Worm (Caenorhabditis elegans) whole organism, midembryonic: ENCODE data around the gene his-74.

Experiments used
- T22C8.4 ChIP-seq: fragments of 200-800 bp; sonication (Bioruptor generic); IDR thresholded peaks from 2 replicates; pipeline ENCODE4 v1.3.6; 2022; ENCODE audit warnings: missing genetic modification characterization, missing compliant biosample characterization
- cog-1 ChIP-seq: sonication (generic microtip); optimal IDR thresholded peaks from 2 replicates; lab custom pipeline; 2016; ENCODE audit warnings: missing genetic modification characterization, missing compliant biosample characterization
- flt-1 ChIP-seq: fragments of 200-800 bp; sonication (Bioruptor generic); IDR thresholded peaks from 2 replicates; pipeline ENCODE4 v1.3.6; 2022; ENCODE audit warnings: missing genetic modification characterization, missing compliant biosample characterization
- klf-2 ChIP-seq: fragments of 200-800 bp; sonication (Bioruptor generic); conservative IDR thresholded peaks from 2 replicates; pipeline ENCODE4 v1.3.6; 2022; ENCODE audit warnings: missing genetic modification reagents, missing genetic modification characterization, missing compliant biosample characterization
- med-1 ChIP-seq: sonication (generic microtip); optimal IDR thresholded peaks from 2 replicates; lab custom pipeline; 2017; ENCODE audit warnings: missing genetic modification characterization, mild to moderate bottlenecking, missing compliant biosample characterization, antibody characterized with exemption, missing genetic modification reagents; ENCODE audit not compliant: insufficient read depth
- ref-1 ChIP-seq: fragments of 200-800 bp; sonication (Bioruptor generic); conservative IDR thresholded peaks from 2 replicates; pipeline ENCODE4 v1.3.6; 2022; ENCODE audit warnings: missing genetic modification reagents, missing genetic modification characterization, missing compliant biosample characterization
- tab-1 ChIP-seq: fragments of 200-800 bp; sonication (Bioruptor generic); IDR thresholded peaks from 2 replicates; pipeline ENCODE4 v1.3.6; 2022; ENCODE audit warnings: missing genetic modification characterization, missing compliant biosample characterization
- ztf-23 ChIP-seq: fragments of 200-800 bp; sonication (Bioruptor generic); IDR thresholded peaks from 2 replicates; pipeline ENCODE4 v1.3.6; 2022; ENCODE audit warnings: missing genetic modification reagents, missing genetic modification characterization, missing compliant biosample characterization
- ztf-29 ChIP-seq: fragments of 200-800 bp; sonication (Bioruptor generic); IDR thresholded peaks from 2 replicates; pipeline ENCODE4 v1.3.6; 2022; ENCODE audit warnings: missing genetic modification reagents, missing genetic modification characterization, missing compliant biosample characterization

The his-74 gene

DNA sequence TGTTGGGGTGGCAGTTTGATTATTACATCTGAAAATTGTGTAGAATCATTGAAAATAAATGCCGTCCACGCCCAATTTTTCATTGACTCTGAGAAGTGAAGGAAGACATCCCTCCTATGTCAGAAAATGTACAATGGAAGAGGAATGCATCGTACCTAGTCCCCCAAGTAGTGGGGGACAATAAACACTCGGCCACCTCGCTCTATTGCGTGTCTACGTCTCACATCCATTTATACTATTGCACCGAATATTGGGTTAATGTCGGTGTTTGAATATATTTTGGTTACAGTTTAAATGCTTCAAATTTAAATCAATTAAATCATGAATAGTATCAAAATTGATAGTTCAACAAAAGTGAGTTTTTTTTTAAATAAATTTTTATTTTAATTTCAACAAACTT, 10.5 kb downstream of the his-74 start, which contains the start of gene lin-25:
Gene lin-25 (plus strand): TSS at position 290 of the 400 bp plus-strand sequence.
- no peak for TF ChIP-seq med-1
- no peak for TF ChIP-seq T22C8.4 (GFP tag; lab: Robert Waterston, UW)
- no peak for TF ChIP-seq cog-1
- TF ChIP-seq flt-1, result no peak
- no peak for TF ChIP-seq ztf-23 (GFP tag; lab: Robert Waterston, UW)
- TF ChIP-seq ztf-29, result no peak
- no peak for TF ChIP-seq ref-1 (GFP tag; lab: Robert Waterston, UW)
- TF ChIP-seq klf-2 (GFP tag; lab: Robert Waterston, UW), result no peak
- TF ChIP-seq tab-1, result no peak

DNA sequence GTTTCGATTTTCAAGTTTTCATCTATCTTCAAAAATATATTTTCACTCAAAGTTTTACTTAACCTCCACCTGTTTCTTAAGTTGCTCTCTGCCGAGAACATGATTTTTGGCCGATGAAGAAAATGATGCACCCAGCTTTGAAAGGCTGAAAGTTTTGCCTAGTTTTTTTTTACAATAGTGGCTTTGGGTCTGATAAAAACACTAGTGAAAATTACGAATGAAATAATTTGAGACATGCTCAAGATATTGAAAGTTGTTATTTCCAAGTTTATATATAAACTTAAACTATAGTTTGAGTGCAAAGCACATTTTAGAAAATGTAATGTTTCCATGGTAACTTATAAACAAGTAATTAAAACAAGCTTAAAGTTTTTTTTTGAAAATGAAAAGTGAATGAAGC, 10.9 kb downstream of the his-74 start, which contains the start of gene gpa-9:
Gene gpa-9 (minus strand): TSS at position 101 of the 400 bp plus-strand sequence.
- no peak for TF ChIP-seq T22C8.4 (GFP tag; lab: Robert Waterston, UW)
- TF ChIP-seq ztf-23 (GFP tag; lab: Robert Waterston, UW), result no peak
- TF ChIP-seq cog-1, result no peak

DNA sequence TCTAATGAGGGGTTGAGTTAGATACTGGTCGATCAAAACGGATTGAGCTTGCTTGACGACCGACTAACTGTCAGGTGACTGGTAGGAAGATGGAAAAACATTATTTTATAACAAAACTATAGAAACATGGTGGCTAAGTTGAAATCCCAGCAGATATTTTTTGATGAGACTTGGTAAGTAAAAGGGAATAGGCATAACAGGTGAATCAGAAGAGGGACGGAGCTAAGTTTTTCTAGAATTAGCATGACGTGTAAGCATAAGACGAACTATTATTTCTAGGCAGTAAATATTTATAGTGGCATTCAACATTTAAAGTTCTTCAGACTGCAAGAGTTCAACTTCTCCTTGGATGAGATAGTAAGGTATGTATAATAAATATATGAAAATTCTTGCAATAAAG, 15.6 kb downstream of the his-74 start, which contains the start of gene F56H9.8:
Gene F56H9.8 (plus strand): TSS at position 301 of the 400 bp plus-strand sequence.
- no peak for TF ChIP-seq T22C8.4 (GFP tag; lab: Robert Waterston, UW)
- no peak for TF ChIP-seq ref-1 (GFP tag; lab: Robert Waterston, UW)
- no peak for TF ChIP-seq ztf-23 (GFP tag; lab: Robert Waterston, UW)
- TF ChIP-seq ztf-29, result no peak
- TF ChIP-seq flt-1, result no peak
- TF ChIP-seq cog-1, result no peak

- TF ChIP-seq ztf-23 (GFP tag; lab: Robert Waterston, UW) (no peak), tab-1 (no peak), ztf-29 (no peak), med-1 (no peak), flt-1 (no peak), T22C8.4 (GFP tag; lab: Robert Waterston, UW) (no peak), cog-1 (no peak), klf-2 (GFP tag; lab: Robert Waterston, UW) (no peak), ref-1 (GFP tag; lab: Robert Waterston, UW) (no peak)
Observed at ce11 chrV:12640384-12640783, 19.7 kb downstream of the his-74 start, which contains the start of gene gpa-8. Gene gpa-8, minus strand, starts transcription at chrV:12640484.

ce11 chrV:12637764-12638502, 22.2 kb downstream of the his-74 start:
- TF ChIP-seq ztf-29, result no peak
- TF ChIP-seq tab-1, result no peak
- no peak for TF ChIP-seq T22C8.4 (GFP tag; lab: Robert Waterston, UW)
- no peak for TF ChIP-seq med-1
- TF ChIP-seq ztf-23 (GFP tag; lab: Robert Waterston, UW), result no peak
- TF ChIP-seq cog-1, result no peak
- TF ChIP-seq klf-2 (GFP tag; lab: Robert Waterston, UW), result no peak

ce11 chrV:12637238-12637690, 22.9 kb downstream of the his-74 start, which contains the start of gene F56H9.2:
Gene F56H9.2, plus strand, starts transcription at chrV:12637663.
- TF ChIP-seq flt-1, result no peak
- TF ChIP-seq ztf-23 (GFP tag; lab: Robert Waterston, UW), result 0 out of 2 replicates have a peak, but pooled peaks have one; percentile 48

DNA sequence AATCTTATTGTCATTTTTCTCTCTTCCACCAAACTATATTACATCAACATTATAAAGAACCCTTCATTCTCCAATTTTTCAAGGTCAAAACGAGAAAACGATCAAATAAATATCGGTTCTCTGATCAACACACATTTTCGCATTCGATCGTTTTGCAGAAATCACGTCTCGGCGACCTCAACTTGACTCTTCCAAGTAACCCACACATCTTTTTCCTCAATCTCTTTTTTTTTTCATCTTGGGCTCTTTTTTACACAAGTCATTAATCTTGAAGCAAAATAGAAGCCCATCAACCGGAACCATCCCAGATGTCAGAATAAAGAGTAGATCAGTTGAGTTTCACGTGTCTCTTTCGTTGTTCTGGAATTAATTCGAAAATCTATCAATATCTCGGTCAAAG, 23.9 kb downstream of the his-74 start:
- TF ChIP-seq klf-2 (GFP tag; lab: Robert Waterston, UW) (no peak), tab-1 (no peak), ref-1 (GFP tag; lab: Robert Waterston, UW) (no peak), med-1 (no peak), cog-1 (no peak), T22C8.4 (GFP tag; lab: Robert Waterston, UW) (no peak), ztf-29 (no peak)

DNA sequence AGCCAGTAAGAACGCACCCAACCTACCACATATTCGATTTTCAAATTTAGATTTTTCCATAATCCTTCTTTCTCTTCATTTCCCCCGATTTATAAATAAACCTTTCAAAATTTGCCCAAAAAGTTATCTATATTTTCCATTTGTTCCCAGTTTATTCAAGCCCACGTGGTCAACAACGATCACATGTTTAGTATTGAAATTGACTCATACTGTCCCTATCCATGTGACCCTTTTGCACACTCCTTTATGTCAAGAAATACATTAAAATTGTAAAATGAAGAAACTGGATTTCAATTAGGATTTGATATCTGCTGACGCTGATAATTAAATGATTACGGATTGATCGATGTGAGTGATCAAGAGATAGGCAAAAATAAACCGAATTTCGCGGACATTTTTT, 24.9 kb downstream of the his-74 start:
- TF ChIP-seq med-1 (no peak), cog-1 (no peak), ztf-23 (GFP tag; lab: Robert Waterston, UW) (no peak), tab-1 (no peak), T22C8.4 (GFP tag; lab: Robert Waterston, UW) (no peak), klf-2 (GFP tag; lab: Robert Waterston, UW) (no peak)

DNA sequence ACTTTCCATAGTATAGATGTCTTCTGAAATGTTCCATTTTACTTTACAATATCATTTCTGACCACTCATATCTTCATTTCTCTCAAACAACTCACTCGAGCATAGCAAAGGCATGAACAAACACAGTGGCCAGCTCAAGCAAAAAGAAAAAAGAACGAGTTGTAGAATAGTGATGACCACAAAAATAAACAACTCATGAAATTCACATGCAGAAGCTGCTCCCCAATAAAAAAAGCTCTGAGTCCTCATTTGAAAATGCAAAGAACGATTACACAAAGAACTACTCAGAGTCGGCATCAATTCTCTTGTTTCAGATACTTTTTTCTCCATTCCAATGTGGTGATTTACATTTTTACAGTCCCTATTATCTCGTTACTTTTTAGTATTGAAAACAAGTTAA, 25.4 kb downstream of the his-74 start:
- TF ChIP-seq ref-1 (GFP tag; lab: Robert Waterston, UW) (no peak), ztf-23 (GFP tag; lab: Robert Waterston, UW) (no peak), klf-2 (GFP tag; lab: Robert Waterston, UW) (no peak), med-1 (no peak), tab-1 (no peak), T22C8.4 (GFP tag; lab: Robert Waterston, UW) (no peak), flt-1 (no peak), cog-1 (no peak), ztf-29 (no peak)

DNA sequence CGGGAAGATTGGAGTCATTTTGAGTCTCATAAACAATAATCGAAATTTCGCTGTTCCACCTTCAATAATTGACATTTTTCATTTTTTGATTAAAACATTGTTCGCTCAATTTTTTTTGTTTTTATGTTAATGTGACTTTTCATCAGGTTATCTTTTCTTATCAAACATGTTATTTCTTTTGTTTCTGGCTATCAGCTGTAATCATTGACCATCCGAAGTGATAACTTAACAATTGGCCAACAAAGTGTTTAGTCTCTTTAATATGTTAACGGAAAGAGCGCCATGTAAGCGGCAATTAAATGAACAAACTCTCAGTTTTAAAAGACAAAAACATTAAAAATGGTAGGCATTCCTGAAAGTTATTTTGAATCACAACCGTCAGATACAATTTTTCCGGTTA, 26.1 kb downstream of the his-74 start:
- TF ChIP-seq klf-2 (GFP tag; lab: Robert Waterston, UW), result no peak
- TF ChIP-seq ztf-23 (GFP tag; lab: Robert Waterston, UW), result no peak
- TF ChIP-seq med-1, result no peak
- no peak for TF ChIP-seq ref-1 (GFP tag; lab: Robert Waterston, UW)
- TF ChIP-seq cog-1, result no peak
- TF ChIP-seq T22C8.4 (GFP tag; lab: Robert Waterston, UW), result no peak
- no peak for TF ChIP-seq flt-1
- no peak for TF ChIP-seq tab-1
- no peak for TF ChIP-seq ztf-29

- TF ChIP-seq T22C8.4 (GFP tag; lab: Robert Waterston, UW) (no peak), flt-1 (0 out of 2 replicates have a peak, but pooled peaks have one; percentile 14), ztf-23 (GFP tag; lab: Robert Waterston, UW) (0 out of 2 replicates have a peak, but pooled peaks have one; percentile 61)
Observed at ce11 chrV:12633046-12633445, 27.1 kb downstream of the his-74 start.
